Worm (Caenorhabditis elegans): Measurements from ENCODE around the gene F25E5.8.

DNA sequence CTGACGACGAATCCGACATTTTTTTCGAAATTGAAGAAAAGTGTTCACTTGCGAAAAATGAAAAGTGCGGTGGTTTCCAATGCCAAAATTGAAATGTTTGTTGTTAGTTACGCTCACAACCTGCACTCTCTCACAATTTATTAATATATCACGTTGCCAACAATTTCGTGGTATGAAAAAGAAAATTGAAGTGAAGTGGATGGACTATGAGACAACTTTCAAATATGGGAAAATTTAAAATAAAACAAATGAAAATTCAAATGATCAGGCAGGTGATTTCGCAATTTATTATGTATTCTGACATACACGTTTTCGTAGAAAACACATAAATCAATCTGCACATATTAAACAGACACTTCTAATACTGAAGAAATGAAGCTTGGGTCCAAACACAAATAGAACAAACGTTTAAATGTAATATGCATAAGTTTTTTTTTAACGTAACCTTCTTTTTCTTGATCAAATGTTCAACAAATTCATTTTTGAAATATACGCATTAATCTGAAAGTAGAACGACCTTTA is 49.6 kb upstream of the F25E5.8 start, which contains the start of gene srp-6:
- TF ChIP-seq ama-1 (optimal IDR thresholded peaks at IDR 0.05) (no peak), hmbx-1 (tag; optimal IDR thresholded peaks at IDR 0.05) (no peak), ceh-13 (GFP tag; optimal IDR thresholded peaks at IDR 0.05) (no peak), ceh-36 (tag; optimal IDR thresholded peaks at IDR 0.05) (no peak), tbx-37 (GFP tag; conservative IDR thresholded peaks at IDR 0.05) (no peak), ets-7 (tag; optimal IDR thresholded peaks at IDR 0.05) (no peak), pes-1 (GFP tag; IDR thresholded peaks at IDR 0.05) (no peak), flt-1 (GFP tag; IDR thresholded peaks at IDR 0.05) (no peak), B0310.2 (tag; optimal IDR thresholded peaks at IDR 0.05) (no peak), tra-4 (tag; optimal IDR thresholded peaks at IDR 0.05) (no peak), tbx-11 (GFP tag; IDR thresholded peaks at IDR 0.05) (no peak), hnd-1 (tag; optimal IDR thresholded peaks at IDR 0.05) (no peak)

All from whole organism, early embryonic.